Fruit fly (Drosophila melanogaster) whole organism, wandering third instar larva: ENCODE data around the gene loaf.

ENCODE experiments used
- Abd-B ChIP-seq: fragments of >200 bp; optimal IDR thresholded peaks from 2 replicates; lab custom pipeline; 2017; ENCODE audit warnings: missing biosample characterization, missing genetic modification characterization
- CG9705 ChIP-seq: fragments of 200-800 bp; sonication (Bioruptor generic); optimal IDR thresholded peaks from 2 replicates; lab custom pipeline; 2018; ENCODE audit warnings: missing biosample characterization, mild to moderate bottlenecking, missing genetic modification characterization
- Mio ChIP-seq: sonication (Bioruptor generic); optimal IDR thresholded peaks from 2 replicates; lab custom pipeline; 2016; ENCODE audit warnings: missing biosample characterization, missing genetic modification characterization
- br ChIP-seq: fragments of 200-800 bp; sonication (Bioruptor generic); optimal IDR thresholded peaks from 2 replicates; lab custom pipeline; 2016; ENCODE audit warnings: missing biosample characterization, missing genetic modification characterization
- dl ChIP-seq, 2 experiments: fragments of 175-275, 200-275 bp in 1 of 2; fragments of 200-275 bp in 1 of 2; sonication (Bioruptor generic); optimal IDR thresholded peaks; lab custom pipeline; 2018; ENCODE audit warnings: mild to moderate bottlenecking in 2 of 2, missing biosample characterization in 2 of 2, missing genetic modification characterization in 2 of 2, moderate library complexity in 2 of 2; ENCODE audit not compliant: partially characterized antibody in 2 of 2, insufficient read depth in 1 of 2
- jim ChIP-seq: fragments of 175-275, 200-325 bp; sonication (Bioruptor generic); optimal IDR thresholded peaks from 2 replicates; lab custom pipeline; 2016; ENCODE audit warnings: missing biosample characterization, mild to moderate bottlenecking, missing genetic modification characterization
- pan ChIP-seq: fragments of >200 bp; optimal IDR thresholded peaks from 2 replicates; lab custom pipeline; 2017
- usp ChIP-seq: fragments of >200 bp; optimal IDR thresholded peaks from 2 replicates; lab custom pipeline; 2017; ENCODE audit warnings: missing biosample characterization, missing genetic modification characterization

DNA sequence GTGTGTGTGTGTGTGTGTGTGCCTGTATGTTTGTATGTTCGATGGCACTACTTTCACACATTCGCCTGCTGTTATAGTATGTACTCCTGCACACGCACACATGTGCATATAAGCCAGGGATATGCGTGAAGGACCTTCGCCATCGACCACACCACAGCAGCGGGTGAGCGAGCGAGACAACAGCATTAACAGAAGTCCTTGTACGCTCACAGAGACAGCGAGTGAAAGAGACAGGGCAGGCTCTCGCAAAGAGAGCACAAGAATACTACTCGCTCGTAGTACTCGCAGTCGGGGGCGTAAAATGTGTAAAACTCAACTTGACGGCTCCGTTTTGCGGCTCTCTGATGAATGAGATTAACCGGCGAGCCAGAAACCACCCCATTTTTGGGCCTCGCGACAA is 1.1 kb downstream of the loaf start:
- TF ChIP-seq br (GFP tag; lab: Kevin White, UChicago) (no peak), pan (lab: Kevin White, UChicago) (no peak), jim (GFP tag; lab: Kevin White, UChicago) (no peak), CG9705 (GFP tag; lab: Kevin White, UChicago) (no peak), Abd-B (GFP tag; lab: Kevin White, UChicago) (no peak), dl (GFP tag; optimal IDR thresholded peaks at IDR 0.05; lab: Kevin White, UChicago; ENCODE audit: insufficient read depth in 1 of 2, partially characterized antibody in 2 of 2) (no peak), usp (GFP tag; lab: Kevin White, UChicago) (no peak), Mio (GFP tag; lab: Kevin White, UChicago) (no peak)
